Fruit fly (Drosophila melanogaster) whole organism, embryonic: Measurements from ENCODE around the gene CG14961.

Experiments used
- Abd-B ChIP-seq: fragments of 200-800 bp; sonication (Bioruptor generic); optimal IDR thresholded peaks from 2 replicates; lab custom pipeline; 2018; ENCODE audit warnings: missing biosample characterization, mild to moderate bottlenecking, missing genetic modification characterization, moderate library complexity
- Ada2b ChIP-seq: fragments of 200-800 bp; sonication (Bioruptor generic); IDR thresholded peaks from 2 replicates; pipeline ENCODE4 v1.3.6; 2022; ENCODE audit warnings: missing biosample characterization, missing genetic modification characterization
- Atf6 ChIP-seq: fragments of 200-800 bp; sonication (Bioruptor generic); IDR thresholded peaks from 2 replicates; pipeline ENCODE4 v1.3.6; 2022; ENCODE audit warnings: missing biosample characterization, missing genetic modification characterization
- Bteb2 ChIP-seq: fragments of 200-800 bp; sonication (Bioruptor generic); optimal IDR thresholded peaks from 2 replicates; lab custom pipeline; 2016; ENCODE audit warnings: missing biosample characterization, missing genetic modification characterization
- CG10267 ChIP-seq: fragments of 200-800 bp; sonication (Bioruptor generic); optimal IDR thresholded peaks from 2 replicates; lab custom pipeline; 2018; ENCODE audit warnings: missing biosample characterization, mild to moderate bottlenecking, missing genetic modification characterization, moderate library complexity
- CG10274 ChIP-seq: fragments of 200-800 bp; sonication (Bioruptor generic); optimal IDR thresholded peaks from 3 replicates; lab custom pipeline; 2017; ENCODE audit warnings: missing biosample characterization, mild to moderate bottlenecking, missing genetic modification characterization
- CG10431 ChIP-seq: fragments of 200-800 bp; sonication (Bioruptor generic); optimal IDR thresholded peaks from 3 replicates; lab custom pipeline; 2018; ENCODE audit warnings: missing biosample characterization, mild to moderate bottlenecking, missing genetic modification characterization
- CG11560 ChIP-seq: fragments of 200-800 bp; sonication (Bioruptor generic); IDR thresholded peaks from 3 replicates; pipeline ENCODE4 v1.3.6; 2022; ENCODE audit warnings: missing biosample characterization, missing genetic modification characterization
- CG12104 ChIP-seq: fragments of 200-800 bp; sonication (Bioruptor generic); optimal IDR thresholded peaks from 3 replicates; lab custom pipeline; 2016; ENCODE audit warnings: missing biosample characterization, missing genetic modification characterization
- CG1529 ChIP-seq: fragments of 200-800 bp; sonication (Bioruptor generic); optimal IDR thresholded peaks from 3 replicates; lab custom pipeline; 2018; ENCODE audit warnings: missing biosample characterization, missing genetic modification characterization
- CG16779 ChIP-seq: fragments of 200-800 bp; sonication (Bioruptor generic); IDR thresholded peaks from 2 replicates; pipeline ENCODE4 v1.3.6; 2022; ENCODE audit warnings: missing biosample characterization, missing genetic modification characterization
- CG16813 ChIP-seq: fragments of 200-800 bp; sonication (Bioruptor generic); IDR thresholded peaks from 3 replicates; pipeline ENCODE4 v1.3.6; 2022; ENCODE audit warnings: missing biosample characterization, missing genetic modification characterization; ENCODE audit not compliant: partially characterized antibody
- CG17612 ChIP-seq: fragments of 200-800 bp; sonication (Bioruptor generic); IDR thresholded peaks from 2 replicates; pipeline ENCODE4 v1.3.6; 2022; ENCODE audit warnings: missing biosample characterization, missing genetic modification characterization
- CG43689 ChIP-seq: fragments of 200-800 bp; sonication (Bioruptor generic); IDR thresholded peaks from 2 replicates; pipeline ENCODE4 v1.3.6; 2022; ENCODE audit warnings: missing biosample characterization, missing genetic modification characterization
- CG4730 ChIP-seq: fragments of 200-800 bp; sonication (Bioruptor generic); IDR thresholded peaks from 2 replicates; pipeline ENCODE4 v1.3.6; 2022; ENCODE audit warnings: missing biosample characterization, missing genetic modification characterization
- CG6254 ChIP-seq: fragments of 200-800 bp; sonication (Bioruptor generic); optimal IDR thresholded peaks from 3 replicates; lab custom pipeline; 2017; ENCODE audit warnings: mild to moderate bottlenecking, missing biosample characterization, missing genetic modification reagents, missing genetic modification characterization
- CG6765 ChIP-seq: fragments of 200-800 bp; sonication (Bioruptor generic); optimal IDR thresholded peaks from 3 replicates; lab custom pipeline; 2017; ENCODE audit warnings: missing biosample characterization, mild to moderate bottlenecking, missing genetic modification characterization
- CG6854 ChIP-seq: fragments of 200-800 bp; sonication (Bioruptor generic); optimal IDR thresholded peaks from 3 replicates; lab custom pipeline; 2017; ENCODE audit warnings: missing biosample characterization, mild to moderate bottlenecking, missing genetic modification characterization
- CG8765 ChIP-seq: fragments of 200-800 bp; sonication (Bioruptor generic); IDR thresholded peaks from 2 replicates; pipeline ENCODE4 v1.3.6; 2022; ENCODE audit warnings: missing biosample characterization, missing genetic modification characterization
- CG8944 ChIP-seq: fragments of 200-800 bp; sonication (Bioruptor generic); optimal IDR thresholded peaks from 3 replicates; lab custom pipeline; 2016; ENCODE audit warnings: missing biosample characterization, missing genetic modification characterization
- CHES-1-like ChIP-seq: fragments of 200-800 bp; sonication (Bioruptor generic); optimal IDR thresholded peaks from 2 replicates; lab custom pipeline; 2016; ENCODE audit warnings: missing biosample characterization, missing genetic modification characterization
- CrebB ChIP-seq: fragments of 200-800 bp; sonication (Bioruptor generic); optimal IDR thresholded peaks from 3 replicates; lab custom pipeline; 2018; ENCODE audit warnings: missing biosample characterization, mild to moderate bottlenecking, missing genetic modification characterization
- D19A ChIP-seq: fragments of 200-800 bp; optimal IDR thresholded peaks from 3 replicates; lab custom pipeline; 2019; ENCODE audit warnings: missing biosample characterization, mild to moderate bottlenecking, missing genetic modification characterization, moderate library complexity
- GATAe ChIP-seq: fragments of 200-800 bp; sonication (Bioruptor generic); conservative IDR thresholded peaks from 2 replicates; pipeline ENCODE4 v1.3.6; 2022; ENCODE audit warnings: missing biosample characterization, missing genetic modification characterization
- MBD-R2 ChIP-seq: fragments of 200-800 bp; sonication (Bioruptor generic); IDR thresholded peaks from 2 replicates; pipeline ENCODE4 v1.3.6; 2022; ENCODE audit warnings: missing biosample characterization, missing genetic modification characterization
- Ptx1 ChIP-seq: fragments of 200-800 bp; sonication (Bioruptor generic); IDR thresholded peaks from 2 replicates; pipeline ENCODE4 v1.3.6; 2022; ENCODE audit warnings: missing biosample characterization, missing genetic modification characterization
- Sin3A ChIP-seq: fragments of >200 bp; optimal IDR thresholded peaks from 2 replicates; lab custom pipeline; 2018
- Sox100B ChIP-seq: fragments of 200-800 bp; sonication (Bioruptor generic); optimal IDR thresholded peaks from 3 replicates; lab custom pipeline; 2018; ENCODE audit warnings: missing biosample characterization, mild to moderate bottlenecking, missing genetic modification characterization
- Spps ChIP-seq: fragments of 200-800 bp; sonication (Bioruptor generic); optimal IDR thresholded peaks from 2 replicates; lab custom pipeline; 2018; ENCODE audit warnings: missing biosample characterization, mild to moderate bottlenecking, missing genetic modification characterization
- TFAM ChIP-seq: fragments of 200-800 bp; sonication (Bioruptor generic); optimal IDR thresholded peaks from 2 replicates; lab custom pipeline; 2017; ENCODE audit warnings: missing biosample characterization, missing genetic modification characterization, inconsistent platforms
- Trl ChIP-seq, 3 experiments: fragments of >200 bp in 2 of 3; fragments of 200-800 bp in 1 of 3; sonication (Bioruptor generic) in 1 of 3; optimal IDR thresholded peaks; 2 replicates in 1 of 3; 3 replicates in 2 of 3; lab custom pipeline; 2016 to 2017; ENCODE audit warnings: missing biosample characterization in 1 of 3, missing genetic modification characterization in 1 of 3
- aop ChIP-seq: fragments of 200-800 bp; sonication (Bioruptor generic); IDR thresholded peaks from 2 replicates; pipeline ENCODE4 v1.3.6; 2022; ENCODE audit warnings: missing biosample characterization, missing genetic modification characterization
- ase ChIP-seq: fragments of 200-800 bp; sonication (Bioruptor generic); IDR thresholded peaks from 3 replicates; pipeline ENCODE4 v1.3.6; 2022; ENCODE audit warnings: missing biosample characterization, missing genetic modification characterization
- bigmax ChIP-seq: fragments of 200-800 bp; sonication (Bioruptor generic); optimal IDR thresholded peaks from 2 replicates; lab custom pipeline; 2018; ENCODE audit warnings: missing biosample characterization, mild to moderate bottlenecking, missing genetic modification characterization
- ems ChIP-seq: fragments of 200-800 bp; sonication (Bioruptor generic); optimal IDR thresholded peaks from 3 replicates; lab custom pipeline; 2016; ENCODE audit warnings: missing biosample characterization, missing genetic modification characterization
- fru ChIP-seq: fragments of >200 bp; optimal IDR thresholded peaks from 2 replicates; lab custom pipeline; 2017
- inv ChIP-seq: fragments of 200-800 bp; sonication (Bioruptor generic); IDR thresholded peaks from 2 replicates; pipeline ENCODE4 v1.3.6; 2022; ENCODE audit warnings: missing biosample characterization, missing genetic modification characterization; ENCODE audit not compliant: partially characterized antibody
- lab ChIP-seq: fragments of 200-800 bp; sonication (Bioruptor generic); optimal IDR thresholded peaks from 3 replicates; lab custom pipeline; 2017; ENCODE audit warnings: missing biosample characterization, missing genetic modification characterization, mild to moderate bottlenecking, moderate library complexity, missing genetic modification reagents
- lbe ChIP-seq: fragments of 200-800 bp; sonication (Bioruptor generic); optimal IDR thresholded peaks from 2 replicates; lab custom pipeline; 2016; ENCODE audit warnings: missing biosample characterization, mild to moderate bottlenecking, missing genetic modification characterization
- lola ChIP-seq, 3 experiments: fragments of >200 bp in 2 of 3; fragments of 200-800 bp in 1 of 3; sonication (Bioruptor generic) in 1 of 3; optimal IDR thresholded peaks; 2 replicates each; lab custom pipeline; 2017 to 2019; ENCODE audit warnings: missing biosample characterization in 3 of 3, missing genetic modification characterization in 3 of 3, mild to moderate bottlenecking in 1 of 3, moderate library complexity in 1 of 3
- lov ChIP-seq, 2 experiments: fragments of 200-800 bp in 1 of 2; fragments of >200 bp in 1 of 2; sonication (Bioruptor generic) in 1 of 2; IDR thresholded peaks in 1 of 2; optimal IDR thresholded peaks in 1 of 2; 2 replicates in 1 of 2; 3 replicates in 1 of 2; pipeline versions ENCODE4 v1.3.6 to Lab custom; 2017 to 2022; ENCODE audit warnings: missing biosample characterization in 1 of 2, missing genetic modification characterization in 1 of 2
- p53 ChIP-seq: fragments of 200-800 bp; sonication (Bioruptor generic); optimal IDR thresholded peaks from 2 replicates; lab custom pipeline; 2016; ENCODE audit warnings: missing biosample characterization, missing genetic modification characterization
- pho ChIP-seq: fragments of 200-800 bp; sonication (Bioruptor generic); optimal IDR thresholded peaks from 2 replicates; lab custom pipeline; 2016; ENCODE audit warnings: missing biosample characterization, missing genetic modification characterization
- pnt ChIP-seq: fragments of 200-800 bp; sonication (Bioruptor generic); optimal IDR thresholded peaks from 3 replicates; lab custom pipeline; 2016; ENCODE audit warnings: missing biosample characterization, missing genetic modification characterization
- pros ChIP-seq: fragments of 200-800 bp; sonication (Bioruptor generic); optimal IDR thresholded peaks from 3 replicates; lab custom pipeline; 2019; ENCODE audit warnings: missing biosample characterization, mild to moderate bottlenecking, missing genetic modification characterization, moderate library complexity
- sens-2 ChIP-seq: fragments of 200-800 bp; sonication (Bioruptor generic); IDR thresholded peaks from 2 replicates; pipeline ENCODE4 v1.3.6; 2022; ENCODE audit warnings: missing biosample characterization, missing genetic modification characterization
- slou ChIP-seq: fragments of 200-800 bp; sonication (Bioruptor generic); optimal IDR thresholded peaks from 3 replicates; lab custom pipeline; 2016; ENCODE audit warnings: missing biosample characterization, missing genetic modification characterization
- tgo ChIP-seq: fragments of 200-800 bp; sonication (Bioruptor generic); IDR thresholded peaks from 3 replicates; pipeline ENCODE4 v1.3.6; 2022; ENCODE audit warnings: missing biosample characterization, missing genetic modification characterization
- tin ChIP-seq: fragments of 200-800 bp; sonication (Bioruptor generic); optimal IDR thresholded peaks from 3 replicates; lab custom pipeline; 2016; ENCODE audit warnings: missing biosample characterization, missing genetic modification characterization
- vvl ChIP-seq: fragments of 200-800 bp; sonication (Bioruptor generic); IDR thresholded peaks from 2 replicates; pipeline ENCODE4 v1.3.6; 2022; ENCODE audit warnings: missing biosample characterization, missing genetic modification characterization

The CG14961 gene

DNA sequence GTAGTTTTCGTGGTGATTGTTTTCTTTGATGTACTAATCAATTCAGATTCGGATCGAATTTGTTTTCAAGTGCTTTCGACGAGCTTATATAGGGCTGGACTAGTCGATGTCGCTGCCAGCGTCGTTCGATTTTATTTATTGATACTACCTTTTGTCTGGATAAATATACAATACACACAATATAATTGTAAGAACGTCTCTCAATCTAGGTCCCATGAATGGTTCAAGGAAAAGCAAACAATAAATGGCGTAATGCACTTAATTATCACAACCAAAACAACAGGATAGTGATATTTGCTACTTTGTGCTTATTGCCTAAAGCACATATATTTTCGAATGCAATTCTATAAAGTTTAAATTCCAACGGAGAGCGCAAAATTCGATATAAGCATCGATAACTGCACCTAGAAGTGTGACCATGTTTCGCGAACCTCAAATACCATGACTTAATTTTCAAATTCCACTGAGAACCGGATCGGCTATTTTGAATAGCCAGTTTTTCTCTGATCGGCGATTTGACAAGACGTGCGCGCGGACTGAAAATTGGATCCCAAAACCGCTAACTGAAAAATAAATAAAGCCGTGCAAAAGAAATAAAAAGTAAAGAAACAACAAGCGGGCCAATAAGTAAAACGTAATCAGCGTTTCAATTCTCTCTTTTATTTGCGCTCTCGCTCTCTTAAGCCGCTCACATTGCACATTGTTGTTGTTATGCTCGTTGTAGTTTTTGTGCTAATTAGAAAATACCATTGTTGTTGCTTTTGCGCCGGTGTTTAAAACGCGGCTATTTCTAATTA is 6.7 kb downstream of the CG14961 start, which contains the start of the genes Drsl6 and kst:
Gene Drsl6 (minus strand): TSS at position 51 of the 797 bp plus-strand sequence.
Gene kst (plus strand): TSS at position 493 of the 797 bp plus-strand sequence.
- TF ChIP-seq p53 (no peak), ems (GFP tag; lab: Kevin White, UChicago) (no peak), CG16813 (GFP tag; lab: Robert Waterston, UW) (no peak), CG10274 (GFP tag; lab: Kevin White, UChicago) (no peak), pho (no peak), vvl (GFP tag; lab: Robert Waterston, UW) (peak; percentile 72), pnt (GFP tag; lab: Kevin White, UChicago) (no peak), lola (GFP tag; optimal IDR thresholded peaks at IDR 0.05; lab: Kevin White, UChicago) (no peak), aop (GFP tag; lab: Robert Waterston, UW) (no peak), Sin3A (peak; percentile 16), Bteb2 (GFP tag; lab: Kevin White, UChicago) (no peak), bigmax (no peak), CG6254 (GFP tag; lab: Kevin White, UChicago) (no peak), CrebB (tag; lab: Kevin White, UChicago) (peak; percentile 59), CG6765 (no peak), lab (GFP tag; lab: Kevin White, UChicago) (no peak), MBD-R2 (GFP tag; lab: Robert Waterston, UW) (no peak; the same call in 1 of the 2 replicates), tin (GFP tag; lab: Kevin White, UChicago) (no peak), CG1529 (GFP tag; lab: Kevin White, UChicago) (no peak), lbe (peak; percentile 13), lov (optimal IDR thresholded peaks at IDR 0.05; lab: Kevin White, UChicago) (no peak), lov (GFP tag; IDR thresholded peaks at IDR 0.05; lab: Robert Waterston, UW) (no peak), CHES-1-like (GFP tag; lab: Kevin White, UChicago) (no peak), Ada2b (GFP tag; lab: Robert Waterston, UW) (no peak), CG6854 (peak; percentile 24), Atf6 (GFP tag; lab: Robert Waterston, UW) (peak; percentile 37; the same call in 1 of the 2 replicates), CG17612 (GFP tag; lab: Robert Waterston, UW) (no peak), CG43689 (GFP tag; lab: Robert Waterston, UW) (no peak), CG8944 (GFP tag; lab: Kevin White, UChicago) (no peak), CG4730 (GFP tag; lab: Robert Waterston, UW) (no peak), ase (GFP tag; lab: Robert Waterston, UW) (no peak), CG16779 (no peak), Abd-B (GFP tag; lab: Kevin White, UChicago) (no peak), fru (lab: Kevin White, UChicago) (no peak), slou (GFP tag; lab: Kevin White, UChicago) (no peak), sens-2 (GFP tag; lab: Robert Waterston, UW) (no peak), CG12104 (no peak), CG10267 (peak; percentile 47), tgo (no peak), CG8765 (GFP tag; lab: Robert Waterston, UW) (no peak), Trl (optimal IDR thresholded peaks at IDR 0.05; lab: Kevin White, UChicago) (peak in 1 of 2 experiments; percentile 25), Trl (GFP tag; optimal IDR thresholded peaks at IDR 0.05; lab: Kevin White, UChicago) (peak; percentile 46), Spps (tag; lab: Kevin White, UChicago) (no peak), Sox100B (no peak), inv (GFP tag; lab: Robert Waterston, UW) (no peak), GATAe (GFP tag; lab: Robert Waterston, UW) (no peak), D19A (tag; lab: Kevin White, UChicago) (no peak), TFAM (GFP tag; lab: Kevin White, UChicago) (no peak), CG11560 (tag; lab: Robert Waterston, UW) (no peak), pros (GFP tag; lab: Kevin White, UChicago) (peak; percentile 37), CG10431 (GFP tag; lab: Kevin White, UChicago) (no peak), Ptx1 (GFP tag; lab: Robert Waterston, UW) (no peak)
